Worm (Caenorhabditis elegans): ENCODE results near the gene dml-1.

Gene dml-1

DNA sequence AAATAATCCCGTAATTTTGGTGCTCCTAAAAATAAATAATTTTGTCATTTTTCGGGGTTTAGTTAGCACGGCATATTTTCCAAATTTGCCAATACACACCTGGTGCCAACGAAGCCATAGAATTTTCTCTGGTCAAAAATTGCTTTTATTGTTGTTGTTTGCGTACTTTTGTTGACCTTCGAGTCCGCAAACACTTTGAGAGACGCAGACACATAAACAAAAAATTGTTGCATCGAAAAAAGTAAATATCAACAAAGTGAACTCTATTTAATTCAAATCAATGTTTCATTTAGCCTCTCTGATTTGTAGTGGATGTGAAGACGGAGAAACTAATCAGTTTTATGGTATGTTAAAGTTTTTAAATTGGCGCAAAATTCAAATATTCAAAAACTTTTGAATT, 40.5 kb upstream of the dml-1 start, which contains the start of gene Y54G2A.40:
TSS of gene Y54G2A.40 (plus strand) at position 213 of the 400 bp plus-strand sequence.
- no peak for TF ChIP-seq eyg-1 (tag; optimal IDR thresholded peaks at IDR 0.05)
- no peak for TF ChIP-seq pha-2 (tag; optimal IDR thresholded peaks at IDR 0.05)

DNA sequence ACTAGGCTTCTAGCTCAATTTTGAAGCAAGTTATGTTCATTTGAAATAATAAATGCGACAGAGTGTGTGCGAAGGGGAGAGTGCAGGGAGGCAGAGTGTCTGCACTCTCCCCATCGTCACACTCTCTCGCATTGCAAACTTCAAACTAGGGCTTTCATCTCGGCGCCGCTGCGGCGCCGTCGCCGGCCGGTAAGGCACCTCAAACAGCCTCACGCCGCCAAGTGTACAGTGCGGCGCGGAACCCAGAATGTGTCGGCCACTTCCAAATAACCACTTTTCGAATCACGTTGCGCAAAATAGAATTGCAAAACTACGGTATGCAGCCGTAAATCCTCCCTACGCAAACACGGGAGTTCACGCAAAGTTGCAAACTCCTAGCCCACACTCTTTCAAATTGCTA, 37.5 kb upstream of the dml-1 start:
- TF ChIP-seq ztf-16 (tag; optimal IDR thresholded peaks at IDR 0.05) (no peak), dmd-4 (tag; optimal IDR thresholded peaks at IDR 0.05; ENCODE audit: borderline replicate concordance) (no peak), ceh-18 (tag; optimal IDR thresholded peaks at IDR 0.05) (no peak), pag-3 (tag; optimal IDR thresholded peaks at IDR 0.05; ENCODE audit: borderline replicate concordance) (no peak), hlh-13 (GFP tag; optimal IDR thresholded peaks at IDR 0.05) (no peak), ets-4 (tag; optimal IDR thresholded peaks at IDR 0.05) (no peak)

DNA sequence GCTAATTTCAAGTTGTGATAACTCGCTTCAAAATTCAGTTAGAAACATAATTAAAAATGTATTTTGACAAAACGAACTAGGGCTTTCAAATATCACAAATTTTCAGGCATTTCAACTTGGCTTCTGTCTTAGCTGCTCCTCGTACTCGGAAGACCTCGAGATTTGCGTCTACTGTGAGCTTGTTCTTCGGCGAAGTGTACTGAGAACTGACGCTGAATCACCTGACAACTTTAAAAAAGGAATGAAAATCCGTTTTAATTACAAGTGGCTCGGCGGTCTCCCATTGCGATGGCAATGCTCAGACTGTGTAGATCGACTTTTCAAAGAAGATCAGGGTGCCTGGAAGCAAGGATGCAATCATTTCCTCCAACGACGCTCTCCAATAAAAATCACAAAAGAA, 36.2 kb upstream of the dml-1 start, which contains the start of gene clec-85:
TSS of gene clec-85 (plus strand) at position 301 of the 400 bp plus-strand sequence.
- TF ChIP-seq ttx-3 (tag; optimal IDR thresholded peaks at IDR 0.05) = no peak
- TF ChIP-seq unc-42 (tag; optimal IDR thresholded peaks at IDR 0.05) = no peak
- TF ChIP-seq T23F11.4 (GFP tag; optimal IDR thresholded peaks at IDR 0.05) = no peak
- TF ChIP-seq ceh-2 (tag; optimal IDR thresholded peaks at IDR 0.05) = no peak
- TF ChIP-seq ceh-18 (tag; optimal IDR thresholded peaks at IDR 0.05) = no peak
- TF ChIP-seq nfya-1 (tag; optimal IDR thresholded peaks at IDR 0.05) = no peak
- no peak for TF ChIP-seq K02D7.2 (tag; optimal IDR thresholded peaks at IDR 0.05)
- TF ChIP-seq tbx-2 (tag; optimal IDR thresholded peaks at IDR 0.05) = no peak
- TF ChIP-seq sdc-2 (tag; optimal IDR thresholded peaks at IDR 0.05) = no peak
- TF ChIP-seq che-1 (tag; optimal IDR thresholded peaks at IDR 0.05) = no peak
- no peak for TF ChIP-seq pat-9 (tag; optimal IDR thresholded peaks at IDR 0.05)
- no peak for TF ChIP-seq ceh-22 (tag; optimal IDR thresholded peaks at IDR 0.05)
- no peak for TF ChIP-seq ceh-30 (tag; optimal IDR thresholded peaks at IDR 0.05)
- no peak for TF ChIP-seq gmeb-2 (tag; optimal IDR thresholded peaks at IDR 0.05)
- no peak for TF ChIP-seq ceh-34 (tag; optimal IDR thresholded peaks at IDR 0.05)
- TF ChIP-seq hlh-8 (tag; optimal IDR thresholded peaks at IDR 0.05) = no peak
- no peak for TF ChIP-seq ceh-24 (tag; optimal IDR thresholded peaks at IDR 0.05)
- no peak for TF ChIP-seq pag-3 (tag; optimal IDR thresholded peaks at IDR 0.05; ENCODE audit: borderline replicate concordance)

DNA sequence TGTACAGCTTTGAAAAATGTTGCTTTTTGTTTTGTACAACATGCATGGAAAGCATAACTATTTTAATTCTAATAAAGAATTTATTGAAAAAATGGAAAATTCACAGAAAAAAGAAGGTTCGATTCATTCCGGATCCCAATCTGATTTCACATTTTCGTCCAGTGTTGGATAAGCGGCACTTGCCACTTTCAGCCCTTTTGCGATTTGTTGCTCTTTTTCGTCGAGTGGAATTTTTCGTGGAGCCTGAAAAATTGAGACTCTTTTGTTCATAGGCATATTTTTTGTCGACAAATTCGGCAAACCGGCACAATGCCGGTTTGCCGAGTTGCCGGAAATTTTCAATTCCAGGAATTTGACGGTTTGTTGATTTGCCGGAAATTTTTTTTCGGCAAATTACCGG, 35.1 kb upstream of the dml-1 start:
- TF ChIP-seq elt-2 (tag; optimal IDR thresholded peaks at IDR 0.05) (no peak), dmd-4 (tag; optimal IDR thresholded peaks at IDR 0.05; ENCODE audit: borderline replicate concordance) (no peak), F13H6.1 (tag; optimal IDR thresholded peaks at IDR 0.05) (no peak), pqm-1 (tag; optimal IDR thresholded peaks at IDR 0.05) (no peak), lin-11 (tag; optimal IDR thresholded peaks at IDR 0.05) (no peak), hlh-15 (tag; optimal IDR thresholded peaks at IDR 0.05) (no peak), ama-1 (optimal IDR thresholded peaks at IDR 0.05) (no peak), ceh-31 (tag; optimal IDR thresholded peaks at IDR 0.05) (no peak), tbx-7 (tag; optimal IDR thresholded peaks at IDR 0.05) (no peak), pax-1 (tag; optimal IDR thresholded peaks at IDR 0.05) (no peak), ceh-48 (tag; optimal IDR thresholded peaks at IDR 0.05) (no peak), gmeb-2 (tag; optimal IDR thresholded peaks at IDR 0.05) (no peak), ceh-6 (GFP tag; optimal IDR thresholded peaks at IDR 0.05) (no peak)

DNA sequence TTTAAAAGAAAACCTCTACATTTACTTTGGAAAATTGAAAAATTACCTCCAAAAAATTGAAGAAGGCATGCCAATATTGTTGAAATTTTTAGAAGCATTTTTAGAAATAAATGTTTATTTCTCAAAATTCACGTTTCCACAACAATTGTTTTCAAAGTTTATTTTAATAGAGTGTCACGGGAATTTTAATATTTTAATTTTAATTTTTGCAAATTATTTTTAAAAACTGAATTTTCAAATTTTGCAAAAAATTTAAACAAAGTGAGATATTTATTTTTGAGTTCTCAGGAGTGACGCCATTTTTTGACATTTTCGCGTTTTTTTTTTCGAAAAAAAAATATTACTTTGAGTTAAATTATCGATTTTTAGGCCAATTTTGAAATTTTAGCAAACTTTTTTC, 33.6 kb upstream of the dml-1 start, which contains the start of gene Y54G2A.49:
TSS of gene Y54G2A.49 (minus strand) at position 101 of the 400 bp plus-strand sequence.
- TF ChIP-seq tbx-7 (tag; optimal IDR thresholded peaks at IDR 0.05) = no peak
- TF ChIP-seq pha-4 (tag; optimal IDR thresholded peaks at IDR 0.05) = no peak
- no peak for TF ChIP-seq ceh-9 (tag; optimal IDR thresholded peaks at IDR 0.05)
- no peak for TF ChIP-seq unc-55 (GFP tag; optimal IDR thresholded peaks at IDR 0.05)
- no peak for TF ChIP-seq C08G9.2 (tag; optimal IDR thresholded peaks at IDR 0.05)
- no peak for TF ChIP-seq nhr-11 (tag; optimal IDR thresholded peaks at IDR 0.05)
- TF ChIP-seq pros-1 (tag; optimal IDR thresholded peaks at IDR 0.05) = no peak
- TF ChIP-seq ceh-14 (tag; optimal IDR thresholded peaks at IDR 0.05) = no peak
- no peak for TF ChIP-seq nhr-232 (tag; optimal IDR thresholded peaks at IDR 0.05)
- no peak for TF ChIP-seq npax-4 (tag; optimal IDR thresholded peaks at IDR 0.05)
